Fruit fly (Drosophila melanogaster): ENCODE data around the gene Adss.

Gene Adss

dm6 chr3R:20779545-20779944 lies 50.8 kb downstream of the Adss start:
- TF ChIP-seq ERR (GFP tag; optimal IDR thresholded peaks at IDR 0.05) = no peak
- TF ChIP-seq sens (GFP tag) = no peak
- no peak for TF ChIP-seq Trl (optimal IDR thresholded peaks at IDR 0.05)
- TF ChIP-seq Trl (GFP tag; optimal IDR thresholded peaks at IDR 0.05) = no peak
- no peak for TF ChIP-seq gsb-n (tag; optimal IDR thresholded peaks at IDR 0.05)
- TF ChIP-seq Dek (tag; optimal IDR thresholded peaks at IDR 0.05) = no peak
- no peak for TF ChIP-seq CG15696 (tag; optimal IDR thresholded peaks at IDR 0.05)
- TF ChIP-seq CG12659 (GFP tag; optimal IDR thresholded peaks at IDR 0.05) = no peak
- TF ChIP-seq CG4820 (GFP tag; optimal IDR thresholded peaks at IDR 0.05) = no peak
- no peak for TF ChIP-seq prd (optimal IDR thresholded peaks at IDR 0.05)
- no peak for TF ChIP-seq prd (GFP tag; IDR thresholded peaks at IDR 0.05)
- TF ChIP-seq Tbp (GFP tag; optimal IDR thresholded peaks at IDR 0.05) = no peak

dm6 chr3R:20778285-20778926 lies 52.0 kb downstream of the Adss start:
- no peak for TF ChIP-seq lilli (GFP tag; optimal IDR thresholded peaks at IDR 0.05)
- no peak for TF ChIP-seq Kr (GFP tag; optimal IDR thresholded peaks at IDR 0.05)
- peak; percentile 99 for TF ChIP-seq Drgx (GFP tag; IDR thresholded peaks at IDR 0.05)
- peak in 1 of 2 experiments; percentile 91 for TF ChIP-seq bsh (GFP tag; optimal IDR thresholded peaks at IDR 0.05)
- no peak for TF ChIP-seq sisA (GFP tag; IDR thresholded peaks at IDR 0.05)
- TF ChIP-seq CG2678 (tag; optimal IDR thresholded peaks at IDR 0.05) = no peak
- no peak for TF ChIP-seq Hr78 (GFP tag; optimal IDR thresholded peaks at IDR 0.05)
- no peak for TF ChIP-seq CG1647 (GFP tag; optimal IDR thresholded peaks at IDR 0.05)
- TF ChIP-seq corto (GFP tag; optimal IDR thresholded peaks at IDR 0.05) = peak; percentile 98
- TF ChIP-seq lbe (GFP tag; optimal IDR thresholded peaks at IDR 0.05) = peak; percentile 97
- TF ChIP-seq hth (optimal IDR thresholded peaks at IDR 0.05) = no peak
- peak; percentile 98 for TF ChIP-seq nom (GFP tag; optimal IDR thresholded peaks at IDR 0.05)
- no peak for TF ChIP-seq CG17385 (GFP tag; optimal IDR thresholded peaks at IDR 0.05)
- TF ChIP-seq CG34376 (GFP tag; optimal IDR thresholded peaks at IDR 0.05) = no peak
- TF ChIP-seq NFAT (GFP tag; IDR thresholded peaks at IDR 0.05) = no peak
- peak; percentile 83 for TF ChIP-seq nerfin-1 (tag; optimal IDR thresholded peaks at IDR 0.05)
- no peak for TF ChIP-seq ttk (GFP tag; IDR thresholded peaks at IDR 0.05)
- TF ChIP-seq mirr (GFP tag; optimal IDR thresholded peaks at IDR 0.05) = no peak
- no peak for TF ChIP-seq HLH54F (GFP tag; optimal IDR thresholded peaks at IDR 0.05)
- TF ChIP-seq pb (GFP tag; optimal IDR thresholded peaks at IDR 0.05) = no peak
- TF ChIP-seq dmrt11E (tag; optimal IDR thresholded peaks at IDR 0.05) = no peak
- peak; percentile 41 for TF ChIP-seq Ets65A (GFP tag)
- no peak for TF ChIP-seq Hey (tag; optimal IDR thresholded peaks at IDR 0.05)
- TF ChIP-seq psq (GFP tag; optimal IDR thresholded peaks at IDR 0.05) = no peak
- no peak for TF ChIP-seq CG15073 (GFP tag; optimal IDR thresholded peaks at IDR 0.05)
- no peak for TF ChIP-seq Dek (tag; optimal IDR thresholded peaks at IDR 0.05)
- TF ChIP-seq Ada2b (GFP tag; IDR thresholded peaks at IDR 0.05) = no peak
- TF ChIP-seq Max (GFP tag; optimal IDR thresholded peaks at IDR 0.05) = no peak
- peak; percentile 3 to 29 for TF ChIP-seq Trl (optimal IDR thresholded peaks at IDR 0.05)
- TF ChIP-seq Trl (GFP tag; optimal IDR thresholded peaks at IDR 0.05) = no peak
- TF ChIP-seq CG33557 (GFP tag; optimal IDR thresholded peaks at IDR 0.05) = no peak
- no peak for TF ChIP-seq CG15269 (tag; optimal IDR thresholded peaks at IDR 0.05)
- no peak for TF ChIP-seq chn (GFP tag; optimal IDR thresholded peaks at IDR 0.05)
- TF ChIP-seq CG31365 (tag; optimal IDR thresholded peaks at IDR 0.05) = no peak
- no peak for TF ChIP-seq CG2875 (GFP tag; optimal IDR thresholded peaks at IDR 0.05)
- peak; percentile 41 for TF ChIP-seq cg (GFP tag; optimal IDR thresholded peaks at IDR 0.05)
